Worm (Caenorhabditis elegans): Measurements from ENCODE around the gene nhr-167.

The nhr-167 gene

DNA sequence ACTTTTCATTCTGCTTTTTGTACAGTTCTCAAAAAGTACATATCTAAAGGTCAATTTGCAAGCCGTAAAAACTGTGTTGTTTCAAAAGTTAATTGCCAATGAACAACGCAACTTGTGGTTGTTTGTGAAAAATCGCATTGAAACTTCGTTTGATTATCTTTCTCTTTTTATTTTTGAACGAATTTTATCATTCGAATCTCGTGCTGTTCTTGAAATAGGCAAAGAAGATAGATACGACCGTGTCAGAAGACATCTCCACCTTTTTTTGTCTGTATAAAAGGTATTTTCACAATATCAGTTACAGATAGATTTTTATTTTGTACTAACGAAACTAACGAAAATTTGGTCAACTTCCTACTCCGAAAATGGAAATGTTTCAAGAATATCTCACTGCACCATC, 12.6 kb upstream of the nhr-167 start, which contains the start of gene C49F5.7:
TSS of gene C49F5.7 (plus strand) at position 301 of the 400 bp plus-strand sequence.
- TF ChIP-seq hlh-30 (tag; optimal IDR thresholded peaks at IDR 0.05; ENCODE audit: insufficient read depth), result peak; percentile 14
- TF ChIP-seq daf-16 (GFP tag; optimal IDR thresholded peaks at IDR 0.05), result no peak
- TF ChIP-seq daf-16 (tag; optimal IDR thresholded peaks at IDR 0.05), result peak; percentile 8
- no peak for TF ChIP-seq mes-2 (tag; optimal IDR thresholded peaks at IDR 0.05; ENCODE audit: poor library complexity, severe bottlenecking)

DNA sequence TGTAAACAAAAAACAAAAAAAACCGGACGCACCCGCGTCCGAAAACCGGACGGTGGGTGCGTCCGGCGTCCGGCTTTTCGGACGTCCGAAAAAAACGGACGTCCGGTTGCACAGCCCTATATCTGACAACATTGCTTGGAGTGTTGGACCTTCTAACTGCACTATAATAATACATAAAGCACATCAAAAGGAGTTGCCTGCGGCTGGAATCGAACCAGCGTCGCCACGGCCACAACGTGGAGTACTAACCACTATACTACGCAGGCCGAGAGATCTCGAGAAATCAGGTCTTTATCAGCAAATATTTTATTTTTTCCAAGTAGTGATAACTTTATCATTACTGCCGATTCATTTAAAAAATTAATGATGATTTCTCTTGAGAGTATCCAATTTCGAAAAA, 11.4 kb upstream of the nhr-167 start:
- TF ChIP-seq ama-1 (optimal IDR thresholded peaks at IDR 0.05) (no peak), lin-13 (GFP tag; optimal IDR thresholded peaks at IDR 0.05) (peak; percentile 10), jun-1 (tag; optimal IDR thresholded peaks at IDR 0.05) (no peak), zfp-2 (tag; optimal IDR thresholded peaks at IDR 0.05) (no peak), ceh-28 (tag; optimal IDR thresholded peaks at IDR 0.05) (no peak), R02D3.7 (tag; optimal IDR thresholded peaks at IDR 0.05) (no peak), unc-39 (tag; optimal IDR thresholded peaks at IDR 0.05) (no peak), php-3 (GFP tag; IDR thresholded peaks at IDR 0.05) (0 out of 2 replicates have a peak, but pooled peaks have one; percentile 8), madf-5 (GFP tag; IDR thresholded peaks at IDR 0.05) (0 out of 4 replicates have a peak, but pooled peaks have one; percentile 6 to 8), ZK546.5 (tag; optimal IDR thresholded peaks at IDR 0.05) (no peak), mdt-29 (GFP tag; IDR thresholded peaks at IDR 0.05) (0 out of 2 replicates have a peak, but pooled peaks have one; percentile 22), lin-38 (GFP tag; IDR thresholded peaks at IDR 0.05) (no peak; the same call in 1 of the 2 replicates), nhr-42 (GFP tag; IDR thresholded peaks at IDR 0.05) (no peak), ctbp-1 (GFP tag; IDR thresholded peaks at IDR 0.05) (0 out of 2 replicates have a peak, but pooled peaks have one; percentile 21), lsy-2 (tag; optimal IDR thresholded peaks at IDR 0.05) (no peak), arid-1 (GFP tag; conservative IDR thresholded peaks at IDR 0.05) (peak; percentile 64), ceh-32 (tag; optimal IDR thresholded peaks at IDR 0.05; ENCODE audit: poor library complexity) (no peak), attf-4 (tag; optimal IDR thresholded peaks at IDR 0.05) (no peak), lin-39 (tag; optimal IDR thresholded peaks at IDR 0.05) (no peak), egl-43 (GFP tag; IDR thresholded peaks at IDR 0.05) (0 out of 2 replicates have a peak, but pooled peaks have one; percentile 63), spr-3 (GFP tag; optimal IDR thresholded peaks at IDR 0.05) (no peak), zfp-3 (GFP tag; conservative IDR thresholded peaks at IDR 0.05) (0 out of 2 replicates have a peak, but pooled peaks have one; percentile 46), unc-62 (GFP tag; optimal IDR thresholded peaks at IDR 0.05 in 1 of 2) (no peak), unc-62 (tag; optimal IDR thresholded peaks at IDR 0.05) (no peak), nhr-111 (GFP tag; optimal IDR thresholded peaks at IDR 0.05) (no peak), snpc-1.2 (GFP tag; IDR thresholded peaks at IDR 0.05) (peak; percentile 79), nhr-11 (tag; optimal IDR thresholded peaks at IDR 0.05) (no peak), hif-1 (tag; optimal IDR thresholded peaks at IDR 0.05) (no peak), egl-27 (tag; optimal IDR thresholded peaks at IDR 0.05) (no peak), zip-2 (tag; optimal IDR thresholded peaks at IDR 0.05) (no peak), gei-8 (GFP tag; optimal IDR thresholded peaks at IDR 0.05) (no peak), pqm-1 (tag; optimal IDR thresholded peaks at IDR 0.05) (no peak), ztf-7 (tag; optimal IDR thresholded peaks at IDR 0.05) (no peak), aha-1 (tag) (peak; percentile 17), spr-1 (tag; optimal IDR thresholded peaks at IDR 0.05) (no peak), ces-1 (GFP tag; optimal IDR thresholded peaks at IDR 0.05) (no peak), lin-1 (GFP tag; IDR thresholded peaks at IDR 0.05) (0 out of 2 replicates have a peak, but pooled peaks have one; percentile 31), mxl-2 (GFP tag; conservative IDR thresholded peaks at IDR 0.05) (no peak), duxl-1 (tag; optimal IDR thresholded peaks at IDR 0.05; ENCODE audit: poor library complexity) (no peak), daf-8 (GFP tag; IDR thresholded peaks at IDR 0.05) (no peak), dpl-1 (GFP tag; optimal IDR thresholded peaks at IDR 0.05) (no peak), mdl-1 (tag; optimal IDR thresholded peaks at IDR 0.05) (no peak), Y48G9A.11 (GFP tag; IDR thresholded peaks at IDR 0.05) (no peak), vab-7 (GFP tag; IDR thresholded peaks at IDR 0.05) (peak; percentile 53; the same call in 1 of the 2 replicates), nhr-41 (GFP tag; IDR thresholded peaks at IDR 0.05) (peak; percentile 49; the same call in 1 of the 2 replicates), fos-1 (tag; optimal IDR thresholded peaks at IDR 0.05) (no peak)
